Fruit fly (Drosophila melanogaster) whole organism, pupa: ENCODE data around the gene isoQC.
A peak's percentile ranks its signal among the peaks of the same experiment; 100 is the strongest.

Source experiments
- CG10348 ChIP-seq: fragments of 200-800 bp; sonication (Bioruptor generic); IDR thresholded peaks from 2 replicates; pipeline ENCODE4 v1.3.6; 2022; ENCODE audit warnings: missing biosample characterization, missing genetic modification characterization
- CG12605 ChIP-seq: fragments of 200-800 bp; sonication (Bioruptor generic); IDR thresholded peaks from 2 replicates; pipeline ENCODE4 v1.3.6; 2022; ENCODE audit warnings: missing biosample characterization, missing genetic modification characterization
- CG13204 ChIP-seq: fragments of 200-800 bp; sonication (Bioruptor generic); optimal IDR thresholded peaks from 2 replicates; lab custom pipeline; 2018; ENCODE audit warnings: missing biosample characterization, mild to moderate bottlenecking, missing genetic modification characterization, moderate library complexity
- CG14655 ChIP-seq: fragments of 200-800 bp; sonication (Bioruptor generic); optimal IDR thresholded peaks from 3 replicates; lab custom pipeline; 2017; ENCODE audit warnings: mild to moderate bottlenecking, missing biosample characterization, missing genetic modification reagents, missing genetic modification characterization
- CG15710 ChIP-seq: fragments of 200-800 bp; sonication (Bioruptor generic); optimal IDR thresholded peaks from 2 replicates; lab custom pipeline; 2018; ENCODE audit warnings: missing biosample characterization, mild to moderate bottlenecking, missing genetic modification characterization, moderate library complexity
- CG17806 ChIP-seq: fragments of 200-800 bp; sonication (Bioruptor generic); optimal IDR thresholded peaks from 2 replicates; lab custom pipeline; 2018; ENCODE audit warnings: missing biosample characterization, mild to moderate bottlenecking, missing genetic modification characterization, moderate library complexity
- CG32121 ChIP-seq: fragments of 200-800 bp; sonication (Bioruptor generic); IDR thresholded peaks from 2 replicates; pipeline ENCODE4 v1.3.6; 2022; ENCODE audit warnings: missing biosample characterization, missing genetic modification characterization
- CG34367 ChIP-seq: fragments of 200-800 bp; sonication (Bioruptor generic); optimal IDR thresholded peaks from 2 replicates; lab custom pipeline; 2018; ENCODE audit warnings: missing biosample characterization, mild to moderate bottlenecking, missing genetic modification characterization
- CG4496 ChIP-seq: fragments of 200-800 bp; sonication (Bioruptor generic); IDR thresholded peaks from 3 replicates; pipeline ENCODE4 v1.3.6; 2022; ENCODE audit warnings: missing biosample characterization, missing genetic modification characterization
- CG8159 ChIP-seq: fragments of 200-800 bp; sonication (Bioruptor generic); optimal IDR thresholded peaks from 3 replicates; lab custom pipeline; 2018; ENCODE audit warnings: missing biosample characterization, mild to moderate bottlenecking, missing genetic modification characterization, moderate library complexity
- CG8301 ChIP-seq: fragments of 200-800 bp; sonication (Bioruptor generic); optimal IDR thresholded peaks from 2 replicates; lab custom pipeline; 2018; ENCODE audit warnings: missing biosample characterization, mild to moderate bottlenecking, missing genetic modification characterization
- CG9948 ChIP-seq: fragments of 200-800 bp; sonication (Bioruptor generic); optimal IDR thresholded peaks from 2 replicates; lab custom pipeline; 2018; ENCODE audit warnings: missing biosample characterization, mild to moderate bottlenecking, missing genetic modification characterization, moderate library complexity
- D1 ChIP-seq: fragments of 200-800 bp; sonication (Bioruptor generic); optimal IDR thresholded peaks from 2 replicates; lab custom pipeline; 2018; ENCODE audit warnings: missing biosample characterization, mild to moderate bottlenecking, missing genetic modification characterization, moderate library complexity
- EcR ChIP-seq: fragments of 200-800 bp; sonication (Bioruptor generic); optimal IDR thresholded peaks from 3 replicates; lab custom pipeline; 2019; ENCODE audit warnings: missing biosample characterization, missing genetic modification characterization, mild to moderate bottlenecking, moderate library complexity, missing genetic modification reagents
- Ets98B ChIP-seq: fragments of 200-800 bp; sonication (Bioruptor generic); IDR thresholded peaks from 2 replicates; pipeline ENCODE4 v1.3.6; 2022; ENCODE audit warnings: missing biosample characterization, missing genetic modification characterization
- Pif1A ChIP-seq: fragments of 200-800 bp; sonication (Bioruptor generic); optimal IDR thresholded peaks from 3 replicates; lab custom pipeline; 2016; ENCODE audit warnings: missing biosample characterization, missing genetic modification characterization
- Pif1B ChIP-seq: fragments of 200-800 bp; sonication (Bioruptor generic); optimal IDR thresholded peaks from 3 replicates; lab custom pipeline; 2016; ENCODE audit warnings: missing biosample characterization, missing genetic modification characterization
- Snoo ChIP-seq: fragments of 200-800 bp; sonication (Bioruptor generic); optimal IDR thresholded peaks from 3 replicates; lab custom pipeline; 2017; ENCODE audit warnings: missing biosample characterization, mild to moderate bottlenecking, missing genetic modification characterization, inconsistent platforms
- fd96Ca ChIP-seq: fragments of 200-800 bp; sonication (Bioruptor generic); IDR thresholded peaks from 3 replicates; pipeline ENCODE4 v1.3.6; 2022; ENCODE audit warnings: missing biosample characterization, missing genetic modification characterization
- gl ChIP-seq: fragments of 200-800 bp; sonication (Bioruptor generic); optimal IDR thresholded peaks from 2 replicates; lab custom pipeline; 2018; ENCODE audit warnings: missing biosample characterization, mild to moderate bottlenecking, missing genetic modification characterization
- rn ChIP-seq: fragments of 200-800 bp; sonication (Bioruptor generic); IDR thresholded peaks from 2 replicates; pipeline ENCODE4 v1.3.6; 2022; ENCODE audit warnings: missing biosample characterization, missing genetic modification characterization

Gene isoQC

dm6 chr3L:20432297-20432696, 42.0 kb upstream of the isoQC start, which contains the start of the genes Las and Psn:
Las (minus strand) TSS chr3L:20432361.
Psn (plus strand) TSS chr3L:20432468.
- no peak for TF ChIP-seq Pif1B (GFP tag; lab: Kevin White, UChicago)
- no peak for TF ChIP-seq Ets98B (GFP tag; lab: Robert Waterston, UW)
- TF ChIP-seq CG17806, result no peak
- no peak for TF ChIP-seq CG9948 (tag; lab: Kevin White, UChicago)

dm6 chr3L:20436069-20436468, 38.2 kb upstream of the isoQC start, which contains the start of the genes mRpL15 and CtIP:
mRpL15 (minus strand) TSS chr3L:20436209.
CtIP (plus strand) TSS chr3L:20436250.
- TF ChIP-seq Ets98B (GFP tag; lab: Robert Waterston, UW) (no peak), CG15710 (tag; lab: Kevin White, UChicago) (no peak), CG32121 (GFP tag; lab: Robert Waterston, UW) (no peak), CG13204 (GFP tag; lab: Kevin White, UChicago) (no peak), gl (tag; lab: Kevin White, UChicago) (no peak), CG9948 (tag; lab: Kevin White, UChicago) (no peak), CG17806 (no peak), EcR (GFP tag; lab: Kevin White, UChicago) (no peak), CG12605 (GFP tag; lab: Robert Waterston, UW) (no peak), Pif1B (GFP tag; lab: Kevin White, UChicago) (no peak), Snoo (tag; lab: Kevin White, UChicago) (no peak), CG10348 (no peak), Pif1A (GFP tag; lab: Kevin White, UChicago) (no peak), fd96Ca (GFP tag; lab: Robert Waterston, UW) (no peak), CG4496 (GFP tag; lab: Robert Waterston, UW) (no peak), D1 (tag; lab: Kevin White, UChicago) (no peak), CG14655 (GFP tag; lab: Kevin White, UChicago) (no peak), rn (GFP tag; lab: Robert Waterston, UW) (no peak), CG34367 (tag; lab: Kevin White, UChicago) (no peak)
- TF ChIP-seq, all 21 proteins: peak for 0

dm6 chr3L:20439772-20440171, 34.5 kb upstream of the isoQC start, which contains the start of gene Hpd:
Hpd (minus strand) TSS chr3L:20439872.
- TF ChIP-seq Ets98B (GFP tag; lab: Robert Waterston, UW) (no peak), Pif1A (GFP tag; lab: Kevin White, UChicago) (no peak), CG34367 (tag; lab: Kevin White, UChicago) (no peak), D1 (tag; lab: Kevin White, UChicago) (no peak), CG10348 (no peak), CG12605 (GFP tag; lab: Robert Waterston, UW) (no peak), CG17806 (no peak), CG14655 (GFP tag; lab: Kevin White, UChicago) (no peak), rn (GFP tag; lab: Robert Waterston, UW) (no peak), CG9948 (tag; lab: Kevin White, UChicago) (no peak), CG8159 (tag; lab: Kevin White, UChicago) (no peak), CG13204 (GFP tag; lab: Kevin White, UChicago) (no peak)

- TF ChIP-seq D1 (tag; lab: Kevin White, UChicago), result no peak
- no peak for TF ChIP-seq Snoo (tag; lab: Kevin White, UChicago)
- TF ChIP-seq CG12605 (GFP tag; lab: Robert Waterston, UW), result no peak
- no peak for TF ChIP-seq CG10348
These were observed 33.3 kb upstream of the isoQC start for dm6 chr3L:20440902-20441429.

- peak; percentile 50 for TF ChIP-seq gl (tag; lab: Kevin White, UChicago)
- no peak for TF ChIP-seq CG4496 (GFP tag; lab: Robert Waterston, UW)
- peak; percentile 84 for TF ChIP-seq CG15710 (tag; lab: Kevin White, UChicago)
- TF ChIP-seq CG17806, result peak; percentile 80
- peak; percentile 84 for TF ChIP-seq CG9948 (tag; lab: Kevin White, UChicago)
- TF ChIP-seq D1 (tag; lab: Kevin White, UChicago), result no peak
- TF ChIP-seq Snoo (tag; lab: Kevin White, UChicago), result peak; percentile 79
- TF ChIP-seq CG8159 (tag; lab: Kevin White, UChicago), result peak; percentile 92
- no peak for TF ChIP-seq CG10348
- TF ChIP-seq CG32121 (GFP tag; lab: Robert Waterston, UW), result peak; percentile 26; the same call in 1 of the 2 replicates
- TF ChIP-seq CG34367 (tag; lab: Kevin White, UChicago), result peak; percentile 73
- no peak for TF ChIP-seq rn (GFP tag; lab: Robert Waterston, UW)
These were observed 32.4 kb upstream of the isoQC start, which contains the start of gene CG5910 for dm6 chr3L:20441632-20442469. CG5910 (plus strand) TSS chr3L:20442419.

dm6 chr3L:20442674-20443313, 31.5 kb upstream of the isoQC start:
- TF ChIP-seq CG34367 (tag; lab: Kevin White, UChicago) (no peak), D1 (tag; lab: Kevin White, UChicago) (no peak), CG4496 (GFP tag; lab: Robert Waterston, UW) (no peak), Pif1B (GFP tag; lab: Kevin White, UChicago) (no peak), CG14655 (GFP tag; lab: Kevin White, UChicago) (no peak), EcR (GFP tag; lab: Kevin White, UChicago) (no peak), CG12605 (GFP tag; lab: Robert Waterston, UW) (no peak), CG13204 (GFP tag; lab: Kevin White, UChicago) (no peak), CG8159 (tag; lab: Kevin White, UChicago) (no peak), Pif1A (GFP tag; lab: Kevin White, UChicago) (no peak), Snoo (tag; lab: Kevin White, UChicago) (no peak), gl (tag; lab: Kevin White, UChicago) (no peak), CG15710 (tag; lab: Kevin White, UChicago) (no peak), CG8301 (tag; lab: Kevin White, UChicago) (no peak), CG17806 (no peak), CG9948 (tag; lab: Kevin White, UChicago) (no peak), rn (GFP tag; lab: Robert Waterston, UW) (no peak), fd96Ca (GFP tag; lab: Robert Waterston, UW) (no peak)
